Worm (Caenorhabditis elegans): ENCODE data around the gene cest-32.

The cest-32 gene

ce11 chrV:5194508-5194907 is 39.2 kb downstream of the cest-32 start, which contains the start of gene abu-8:
Gene abu-8, minus strand, starts transcription at chrV:5194608.
- no peak for TF ChIP-seq tbx-2 (tag; optimal IDR thresholded peaks at IDR 0.05)
- no peak for TF ChIP-seq fax-1 (tag; optimal IDR thresholded peaks at IDR 0.05)
- TF ChIP-seq mec-3 (tag; optimal IDR thresholded peaks at IDR 0.05; ENCODE audit: borderline replicate concordance): no peak
- no peak for TF ChIP-seq rnt-1 (tag; optimal IDR thresholded peaks at IDR 0.05)
- no peak for TF ChIP-seq ahr-1 (tag; optimal IDR thresholded peaks at IDR 0.05)
- no peak for TF ChIP-seq ceh-2 (tag; optimal IDR thresholded peaks at IDR 0.05)
- no peak for TF ChIP-seq fkh-10 (GFP tag; optimal IDR thresholded peaks at IDR 0.05)
- no peak for TF ChIP-seq ceh-30 (tag; optimal IDR thresholded peaks at IDR 0.05)
- no peak for TF ChIP-seq lim-6 (tag; optimal IDR thresholded peaks at IDR 0.05)
- TF ChIP-seq madf-2 (tag; optimal IDR thresholded peaks at IDR 0.05): no peak

ce11 chrV:5192501-5192900 is 41.2 kb downstream of the cest-32 start, which contains the start of gene C03A7.13:
Gene C03A7.13, minus strand, starts transcription at chrV:5192543.
- TF ChIP-seq pqm-1 (tag; optimal IDR thresholded peaks at IDR 0.05): no peak
- TF ChIP-seq gmeb-2 (tag; optimal IDR thresholded peaks at IDR 0.05): no peak
- no peak for TF ChIP-seq nfya-1 (tag; optimal IDR thresholded peaks at IDR 0.05)

DNA sequence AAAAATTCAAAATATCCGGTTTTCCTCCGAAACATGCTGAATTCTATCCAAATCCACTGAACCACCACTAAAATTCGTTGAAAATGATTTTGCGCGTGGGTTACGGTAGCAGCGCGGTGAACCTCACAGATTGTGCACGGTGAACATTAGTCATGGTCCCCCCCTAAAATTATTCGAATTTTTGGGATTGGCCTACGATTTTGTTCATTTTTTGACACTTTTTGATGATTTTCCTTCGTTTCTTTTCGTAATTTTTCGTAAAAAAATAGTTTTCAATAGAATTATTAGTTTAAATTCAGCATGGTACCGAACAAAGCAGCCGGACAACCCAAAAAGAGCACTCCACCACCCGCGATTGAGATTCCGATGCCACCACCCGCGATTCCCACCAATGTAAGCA is 52.1 kb downstream of the cest-32 start, which contains the start of gene C03A7.2:
Gene C03A7.2, plus strand, starts transcription at position 301 of the 400 bp plus-strand sequence.
- TF ChIP-seq dmd-4 (tag; optimal IDR thresholded peaks at IDR 0.05; ENCODE audit: borderline replicate concordance) (no peak), ref-2 (tag; optimal IDR thresholded peaks at IDR 0.05) (no peak)

Measured in whole organism, late embryonic.